Fruit fly (Drosophila melanogaster) ovary, adult (tissue): ENCODE measurements around the gene CG10031.

Source experiments
- CG17801 ChIP-seq: fragments of 200-800 bp; optimal IDR thresholded peaks from 2 replicates; lab custom pipeline; 2019; ENCODE audit warnings: missing biosample characterization, mild to moderate bottlenecking, missing genetic modification characterization, moderate library complexity; ENCODE audit not compliant: partially characterized antibody

CG10031 gene

DNA sequence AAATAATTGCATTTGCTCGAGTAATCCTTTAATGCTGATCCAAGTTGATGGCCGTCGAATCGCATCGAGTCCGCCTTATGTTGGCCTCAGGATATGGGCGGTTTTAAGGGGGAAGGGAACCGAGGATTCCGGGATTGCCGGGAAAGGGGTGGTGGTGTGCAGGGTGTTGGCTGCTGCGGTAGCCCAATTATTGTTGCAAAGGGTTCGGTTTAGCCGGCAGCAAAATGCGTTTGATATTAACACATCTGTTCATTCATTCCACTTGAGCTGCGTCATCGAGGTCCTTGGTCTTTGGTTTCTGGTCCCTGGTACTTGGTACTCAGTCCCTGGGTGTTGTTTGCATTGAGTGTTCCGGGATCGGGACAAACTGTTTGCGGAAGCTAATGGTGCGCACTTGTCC is 17.6 kb downstream of the CG10031 start:
- no peak for TF ChIP-seq CG17801 (GFP tag; lab: Kevin White, UChicago)

DNA sequence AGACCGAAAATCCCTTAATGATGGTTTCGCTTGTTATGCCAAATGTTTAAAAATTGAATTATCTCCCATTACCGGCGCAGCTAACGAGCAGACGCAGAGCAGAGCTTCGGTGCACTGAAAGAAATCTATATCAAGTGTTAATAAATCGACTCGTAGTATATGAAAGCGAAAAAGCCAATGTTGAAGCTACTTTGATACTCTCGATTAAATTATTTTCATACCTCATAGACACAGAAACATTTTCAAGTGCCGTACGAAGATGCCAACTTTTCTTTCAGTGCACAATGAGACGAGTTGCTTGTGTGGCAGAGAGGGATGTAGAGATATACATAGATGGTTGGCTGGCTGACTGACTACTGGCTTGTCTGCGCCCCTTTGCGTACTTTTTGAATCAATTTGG is 23.1 kb downstream of the CG10031 start:
- TF ChIP-seq CG17801 (GFP tag; lab: Kevin White, UChicago), result no peak

DNA sequence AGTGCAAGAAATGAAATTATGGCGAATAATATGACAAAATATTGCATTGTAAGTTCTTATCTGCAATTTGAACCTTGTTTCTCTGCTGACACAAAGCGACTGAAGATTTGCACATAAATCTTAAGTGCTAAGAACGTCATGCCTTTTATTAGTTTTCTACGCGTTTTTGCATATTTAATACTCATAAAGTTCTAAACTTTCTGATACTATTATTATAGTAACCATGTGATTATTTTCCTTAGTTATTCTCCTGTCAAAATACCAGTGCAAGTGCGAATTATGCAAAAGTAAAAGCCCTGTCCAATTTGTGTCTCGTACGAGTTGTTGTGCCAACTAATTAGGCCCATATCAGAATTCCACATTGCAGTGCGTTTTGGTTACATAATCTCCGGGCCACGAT is 28.4 kb downstream of the CG10031 start, which contains the start of gene Sfp24Bc:
TSS of gene Sfp24Bc (minus strand) at position 101 of the 400 bp plus-strand sequence.
- TF ChIP-seq CG17801 (GFP tag; lab: Kevin White, UChicago), result no peak

DNA sequence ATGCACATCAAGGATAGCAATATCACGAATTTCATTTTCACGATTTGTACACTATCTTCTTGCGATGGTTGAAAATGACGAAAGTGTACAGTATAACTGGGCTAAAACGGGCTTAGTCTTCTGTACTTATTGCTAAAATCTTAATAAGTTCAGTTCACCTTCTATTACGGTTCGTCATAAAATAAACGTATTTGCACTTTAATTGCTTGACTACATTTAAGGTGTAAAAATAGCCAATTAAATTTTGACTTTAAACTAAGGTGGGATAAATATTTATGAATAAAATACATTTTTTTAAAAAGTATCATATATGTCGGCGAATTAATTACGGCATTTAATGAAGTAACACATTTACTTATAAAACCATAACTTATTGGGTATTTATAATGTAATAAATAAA is 29.2 kb downstream of the CG10031 start, which contains the start of gene Sfp24Bb:
TSS of gene Sfp24Bb (minus strand) at position 101 of the 400 bp plus-strand sequence.
- TF ChIP-seq CG17801 (GFP tag; lab: Kevin White, UChicago), result no peak

DNA sequence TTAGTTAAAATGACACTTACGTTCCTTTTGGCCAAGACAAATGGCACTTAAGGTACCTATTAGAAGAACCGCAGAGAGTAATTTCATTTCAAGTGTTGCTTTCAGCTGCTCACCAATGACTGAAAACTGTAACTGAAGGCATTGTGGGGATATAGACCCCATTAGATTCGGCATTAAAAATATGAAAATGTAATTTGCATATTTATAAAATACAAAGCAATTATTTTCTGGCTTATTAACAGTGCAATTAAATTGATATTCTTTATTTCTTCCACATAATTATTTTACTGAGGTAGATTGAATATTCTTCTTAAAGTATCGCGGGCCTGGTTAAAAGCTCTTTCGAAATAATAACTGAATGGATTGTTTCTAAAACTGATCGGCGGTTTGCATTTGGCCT is 29.9 kb downstream of the CG10031 start, which contains the start of gene Sfp24Bd:
TSS of gene Sfp24Bd (minus strand) at position 101 of the 400 bp plus-strand sequence.
- TF ChIP-seq CG17801 (GFP tag; lab: Kevin White, UChicago), result no peak

- no peak for TF ChIP-seq CG17801 (GFP tag; lab: Kevin White, UChicago)
Measured at dm6 chr2L:3668451-3668850, 30.4 kb downstream of the CG10031 start, which contains the start of gene Sfp24Ba. TSS of gene Sfp24Ba (minus strand) at chr2L:3668551.

DNA sequence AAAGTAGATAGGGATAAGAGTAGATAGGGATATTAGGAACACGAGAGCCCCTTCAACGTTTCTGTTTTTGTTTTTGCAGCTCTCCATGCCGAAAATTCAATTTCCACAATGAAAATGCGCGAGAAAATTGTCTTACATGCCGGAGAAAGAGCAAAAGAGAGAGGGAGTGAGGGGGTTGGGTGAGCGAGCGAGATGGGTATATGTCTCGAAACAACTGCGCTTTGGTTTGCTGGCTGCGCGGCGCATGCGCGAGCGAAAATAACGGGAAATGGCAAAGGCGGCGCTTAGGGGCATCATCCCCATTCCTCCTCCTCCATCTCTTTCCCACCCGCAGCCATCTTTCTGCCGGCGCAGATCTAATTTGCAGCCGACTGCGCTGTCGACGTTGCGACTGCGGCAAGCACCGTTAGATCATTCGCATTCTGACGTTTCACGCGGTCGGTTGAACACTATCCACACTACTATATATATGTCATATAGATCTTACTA is 36.5 kb downstream of the CG10031 start, which contains the start of gene Drgx:
TSS of gene Drgx (plus strand) at position 439 of the 489 bp plus-strand sequence.
- no peak for TF ChIP-seq CG17801 (GFP tag; lab: Kevin White, UChicago)

dm6 chr2L:3657349-3658142 is 41.3 kb downstream of the CG10031 start:
- no peak for TF ChIP-seq CG17801 (GFP tag; lab: Kevin White, UChicago)

DNA sequence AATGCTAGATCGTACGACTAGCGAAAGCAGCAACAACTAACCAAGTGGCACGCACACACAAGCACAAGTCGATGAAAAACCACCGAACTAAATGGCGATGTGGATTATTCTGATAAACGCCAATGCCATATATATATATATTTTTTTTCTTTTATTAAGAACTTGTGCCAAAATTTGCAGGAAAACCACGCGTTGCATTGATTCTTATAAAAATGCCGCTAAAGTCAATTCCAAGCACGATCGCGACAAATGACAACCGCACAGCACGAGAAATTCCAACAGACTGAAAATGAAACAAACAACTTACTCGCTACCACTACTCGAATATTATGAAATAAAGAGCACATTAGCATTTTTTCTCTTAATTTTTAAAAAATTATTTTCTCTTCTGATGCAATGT is 42.2 kb downstream of the CG10031 start, which contains the start of gene for:
TSS of gene for (minus strand) at position 287 of the 400 bp plus-strand sequence.
- TF ChIP-seq CG17801 (GFP tag; lab: Kevin White, UChicago), result no peak

DNA sequence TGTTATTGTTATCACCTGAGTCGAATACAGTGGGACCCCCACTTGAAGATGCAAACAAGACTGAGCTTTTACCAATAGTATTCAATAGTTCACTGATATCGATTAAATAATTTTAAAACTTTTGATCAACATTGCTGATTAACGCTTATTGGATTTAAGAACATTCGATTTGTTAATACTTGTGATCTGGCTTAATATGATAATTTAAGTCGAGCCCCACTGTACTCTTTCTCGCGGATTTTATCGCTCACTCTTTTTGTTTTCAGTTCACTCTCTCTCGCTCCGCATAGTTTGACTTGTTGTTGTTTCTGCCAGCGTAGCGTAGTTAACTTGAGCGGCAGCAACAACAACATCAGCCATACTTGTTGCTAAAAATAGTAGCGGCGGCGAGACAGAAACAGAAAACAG is 43.2 kb downstream of the CG10031 start:
- peak; percentile 98 for TF ChIP-seq CG17801 (GFP tag; lab: Kevin White, UChicago)

DNA sequence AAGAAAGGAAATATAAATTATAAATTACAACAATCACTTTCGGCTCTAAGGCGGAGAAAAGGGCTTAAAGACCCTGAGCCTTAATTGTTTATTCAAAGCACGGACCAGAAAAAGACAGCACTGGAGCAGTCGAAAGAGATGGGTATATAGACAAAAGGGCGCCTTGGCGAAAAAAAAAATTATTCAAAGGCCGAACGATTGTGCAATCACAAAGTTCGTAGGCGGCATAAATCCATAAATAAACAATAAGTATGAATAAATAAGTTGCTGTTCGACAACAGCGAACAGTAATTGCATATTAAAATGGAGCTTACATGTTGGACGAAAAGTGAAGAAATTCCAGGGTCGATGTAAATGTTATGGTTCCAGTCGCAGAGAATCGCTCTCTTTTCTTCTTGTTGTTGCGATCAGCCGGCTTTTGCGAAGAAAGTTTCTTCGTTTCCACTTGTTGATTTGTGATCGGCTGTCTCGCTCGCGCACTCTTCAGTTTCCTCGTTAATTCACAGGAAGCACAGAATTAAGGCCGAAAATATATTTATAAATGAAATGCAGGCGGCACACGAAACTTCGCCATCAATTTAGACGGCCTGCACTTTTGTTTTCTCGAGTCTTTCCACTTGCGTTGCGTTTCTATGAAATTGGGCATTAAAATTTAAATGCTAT is 43.8 kb downstream of the CG10031 start:
- no peak for TF ChIP-seq CG17801 (GFP tag; lab: Kevin White, UChicago)
